Worm (Caenorhabditis elegans) whole organism, L4/young adult: ENCODE results near the gene dsl-5.

ENCODE experiments used
- W03F9.2 ChIP-seq: fragments of 150-350 bp; optimal IDR thresholded peaks from 2 replicates; lab custom pipeline; 2014; ENCODE audit warnings: missing biosample characterization, missing genetic modification characterization
- dao-5 ChIP-seq: sonication (generic microtip); optimal IDR thresholded peaks from 2 replicates; lab custom pipeline; 2016; ENCODE audit warnings: missing genotype, missing genetic modification characterization, moderate library complexity, missing compliant biosample characterization
- him-1 ChIP-seq: sonication (generic microtip); optimal IDR thresholded peaks from 2 replicates; lab custom pipeline; 2016; ENCODE audit warnings: missing genotype, missing genetic modification reagents, missing genetic modification characterization, missing compliant biosample characterization

DNA sequence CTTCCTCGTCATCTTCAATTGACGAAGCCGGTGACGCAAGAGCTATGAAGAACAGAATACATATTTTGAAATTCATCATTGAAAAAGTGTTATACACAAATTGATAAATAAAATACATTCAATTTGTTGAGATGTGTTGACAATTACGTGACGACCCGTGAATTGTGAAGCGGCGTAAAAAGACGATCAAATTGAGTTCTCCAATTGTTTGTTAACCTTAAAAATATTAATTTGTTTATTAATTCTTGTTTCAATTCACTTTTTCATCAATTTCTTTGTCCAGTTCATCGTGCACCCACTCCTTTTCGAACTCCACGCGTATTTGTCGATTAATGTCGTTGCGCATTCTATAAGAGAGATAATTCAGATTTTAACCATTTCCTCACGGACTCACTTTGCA lies 28.6 kb downstream of the dsl-5 start, which contains the start of gene spe-36:
- TF ChIP-seq him-1 (tag; lab: Kevin White, UChicago) (no peak), W03F9.2 (tag; lab: Kevin White, UChicago) (no peak), dao-5 (no peak)
